Worm (Caenorhabditis elegans): ENCODE results near the gene F53F8.6.

F53F8.6 gene

ce11 chrV:20705125-20705524 is 1.1 kb downstream of the F53F8.6 start:
- TF ChIP-seq F39B2.1 (GFP tag; IDR thresholded peaks at IDR 0.05) (0 out of 2 replicates have a peak, but pooled peaks have one; percentile 12), egrh-3 (GFP tag; IDR thresholded peaks at IDR 0.05) (peak; percentile 60; the same call in 1 of the 2 replicates), zfh-2 (GFP tag; conservative IDR thresholded peaks at IDR 0.05) (0 out of 2 replicates have a peak, but pooled peaks have one; percentile 35)

- peak; percentile 9 for TF ChIP-seq atf-7 (tag; optimal IDR thresholded peaks at IDR 0.05)
- 0 out of 2 replicates have a peak, but pooled peaks have one; percentile 52 for TF ChIP-seq pbrm-1 (GFP tag; IDR thresholded peaks at IDR 0.05)
- no peak for TF ChIP-seq snpc-1.3 (tag; optimal IDR thresholded peaks at IDR 0.05; ENCODE audit: insufficient read depth)
- peak; percentile 51; the same call in 1 of the 2 replicates for TF ChIP-seq hmg-1.2 (GFP tag; IDR thresholded peaks at IDR 0.05)
Observed at ce11 chrV:20710156-20710555, 6.1 kb downstream of the F53F8.6 start.

- peak; percentile 16 for TF ChIP-seq K12H6.12 (tag; optimal IDR thresholded peaks at IDR 0.05)
- no peak for TF ChIP-seq cebp-1 (GFP tag; IDR thresholded peaks at IDR 0.05)
- TF ChIP-seq cebp-1 (tag; optimal IDR thresholded peaks at IDR 0.05): peak; percentile 14
- no peak for TF ChIP-seq dpff-1 (tag; optimal IDR thresholded peaks at IDR 0.05)
Observed at ce11 chrV:20710642-20711041, 6.6 kb downstream of the F53F8.6 start.

- no peak for TF ChIP-seq F57A8.1 (GFP tag; optimal IDR thresholded peaks at IDR 0.05)
- no peak for TF ChIP-seq Y67H2A.10 (GFP tag; conservative IDR thresholded peaks at IDR 0.05)
- TF ChIP-seq cebp-1 (GFP tag; IDR thresholded peaks at IDR 0.05): peak; percentile 81
- peak; percentile 93 for TF ChIP-seq cebp-1 (tag; optimal IDR thresholded peaks at IDR 0.05)
- 0 out of 2 replicates have a peak, but pooled peaks have one; percentile 15 for TF ChIP-seq lir-1 (GFP tag; conservative IDR thresholded peaks at IDR 0.05)
- TF ChIP-seq ama-1 (optimal IDR thresholded peaks at IDR 0.05): no peak
- no peak for TF ChIP-seq ama-1 (GFP tag; optimal IDR thresholded peaks at IDR 0.05)
- 0 out of 2 replicates have a peak, but pooled peaks have one; percentile 27 for TF ChIP-seq C06A6.2 (GFP tag; conservative IDR thresholded peaks at IDR 0.05)
- no peak for TF ChIP-seq ztf-25 (GFP tag; IDR thresholded peaks at IDR 0.05)
- no peak for TF ChIP-seq nhr-120 (GFP tag; IDR thresholded peaks at IDR 0.05)
- TF ChIP-seq B0336.3 (GFP tag; IDR thresholded peaks at IDR 0.05): no peak
- TF ChIP-seq T07F8.4 (tag; optimal IDR thresholded peaks at IDR 0.05): no peak
- TF ChIP-seq ceh-91 (GFP tag; IDR thresholded peaks at IDR 0.05): no peak
- no peak for TF ChIP-seq T26A5.8 (tag; optimal IDR thresholded peaks at IDR 0.05)
- peak; percentile 19; the same call in 1 of the 2 replicates for TF ChIP-seq hmg-1.2 (GFP tag; IDR thresholded peaks at IDR 0.05)
- no peak for TF ChIP-seq lag-1 (GFP tag; IDR thresholded peaks at IDR 0.05)
Observed at ce11 chrV:20711733-20712132, 7.7 kb downstream of the F53F8.6 start.

ce11 chrV:20712318-20712993 is 8.4 kb downstream of the F53F8.6 start:
- no peak for TF ChIP-seq athp-1 (tag; optimal IDR thresholded peaks at IDR 0.05)
- TF ChIP-seq lsl-1 (GFP tag; optimal IDR thresholded peaks at IDR 0.05): no peak
- 0 out of 2 replicates have a peak, but pooled peaks have one; percentile 60 for TF ChIP-seq let-526 (GFP tag; IDR thresholded peaks at IDR 0.05)
- TF ChIP-seq nhr-80 (tag; optimal IDR thresholded peaks at IDR 0.05): peak; percentile 73
- no peak for TF ChIP-seq ceh-27 (GFP tag; optimal IDR thresholded peaks at IDR 0.05)
- TF ChIP-seq snpc-4 (GFP tag; optimal IDR thresholded peaks at IDR 0.05): no peak
- peak in 1 of 4 experiments; percentile 6 for TF ChIP-seq snpc-4 (tag; optimal IDR thresholded peaks at IDR 0.05)
- 0 out of 2 replicates have a peak, but pooled peaks have one; percentile 7 for TF ChIP-seq pbrm-1 (GFP tag; IDR thresholded peaks at IDR 0.05)
- TF ChIP-seq tbp1 (GFP tag; optimal IDR thresholded peaks at IDR 0.05): peak; percentile 51
- TF ChIP-seq lin-54 (GFP tag; optimal IDR thresholded peaks at IDR 0.05): no peak
- no peak for TF ChIP-seq B0035.1 (tag; optimal IDR thresholded peaks at IDR 0.05)
- no peak for TF ChIP-seq Y79H2A.3 (GFP tag; conservative IDR thresholded peaks at IDR 0.05)
- no peak for TF ChIP-seq ets-4 (GFP tag; optimal IDR thresholded peaks at IDR 0.05)
- TF ChIP-seq hmg-20 (GFP tag; IDR thresholded peaks at IDR 0.05): no peak
- TF ChIP-seq ztf-22 (GFP tag; optimal IDR thresholded peaks at IDR 0.05): peak; percentile 57
- peak; percentile 58 for TF ChIP-seq F22D6.2 (tag; optimal IDR thresholded peaks at IDR 0.05)
- peak; percentile 29 for TF ChIP-seq tlf-1 (GFP tag; optimal IDR thresholded peaks at IDR 0.05)
- 0 out of 2 replicates have a peak, but pooled peaks have one; percentile 12 for TF ChIP-seq lir-1 (GFP tag; conservative IDR thresholded peaks at IDR 0.05)
- peak; percentile 9; the same call in 1 of the 2 replicates for TF ChIP-seq hmg-1.2 (GFP tag; IDR thresholded peaks at IDR 0.05)
- TF ChIP-seq Y95B8A.8 (GFP tag; IDR thresholded peaks at IDR 0.05): peak; percentile 12; the same call in 1 of the 2 replicates

All from whole organism, young adult.